Worm (Caenorhabditis elegans): ENCODE measurements around the gene T05A8.3.

- TF ChIP-seq R02D3.7 (tag; optimal IDR thresholded peaks at IDR 0.05), result no peak
- TF ChIP-seq vab-7 (GFP tag; IDR thresholded peaks at IDR 0.05), result no peak
- no peak for TF ChIP-seq jun-1 (tag; optimal IDR thresholded peaks at IDR 0.05)
- TF ChIP-seq dmd-9 (GFP tag; IDR thresholded peaks at IDR 0.05), result no peak
- no peak for TF ChIP-seq saeg-2 (GFP tag; IDR thresholded peaks at IDR 0.05)
- no peak for TF ChIP-seq ceh-62 (tag; optimal IDR thresholded peaks at IDR 0.05)
- TF ChIP-seq mdl-1 (tag; optimal IDR thresholded peaks at IDR 0.05), result no peak
- no peak for TF ChIP-seq unc-130 (GFP tag; optimal IDR thresholded peaks at IDR 0.05)
- no peak for TF ChIP-seq duxl-1 (tag; optimal IDR thresholded peaks at IDR 0.05; ENCODE audit: poor library complexity)
Observed at ce11 chrII:2758476-2758875, 41.2 kb upstream of the T05A8.3 start, which contains the start of gene fbxb-107.
